Fruit fly (Drosophila melanogaster) whole organism, wandering third instar larva: ENCODE results near the gene CG11134.

Experiments
- CG32264 ChIP-seq: fragments of 200-800 bp; sonication (Bioruptor generic); optimal IDR thresholded peaks from 2 replicates; lab custom pipeline; 2016; ENCODE audit warnings: missing biosample characterization, missing genetic modification characterization
- Dif ChIP-seq: fragments of 200-275, 200-300 bp; sonication (Bioruptor generic); optimal IDR thresholded peaks from 2 replicates; lab custom pipeline; 2018; ENCODE audit warnings: missing biosample characterization, missing genetic modification characterization; ENCODE audit not compliant: partially characterized antibody
- GATAd ChIP-seq: sonication (Bioruptor generic); optimal IDR thresholded peaks from 2 replicates; lab custom pipeline; 2016; ENCODE audit warnings: missing biosample characterization, missing genetic modification characterization
- foxo ChIP-seq, 2 experiments: fragments of 200-800 bp; sonication (Bioruptor generic); optimal IDR thresholded peaks; 2 replicates in 1 of 2; 3 replicates in 1 of 2; lab custom pipeline; 2016 to 2017; ENCODE audit warnings: missing biosample characterization in 2 of 2, missing genetic modification characterization in 2 of 2
- h ChIP-seq: fragments of 200-800 bp; sonication (Bioruptor generic); optimal IDR thresholded peaks from 3 replicates; lab custom pipeline; 2016; ENCODE audit warnings: missing biosample characterization, mild to moderate bottlenecking, missing genetic modification characterization
- lola ChIP-seq: fragments of >200 bp; optimal IDR thresholded peaks from 2 replicates; lab custom pipeline; 2017; ENCODE audit warnings: missing biosample characterization, missing genetic modification characterization
- pan ChIP-seq: fragments of >200 bp; optimal IDR thresholded peaks from 2 replicates; lab custom pipeline; 2017
- sage ChIP-seq: fragments of 200-800 bp; sonication (Bioruptor generic); optimal IDR thresholded peaks from 2 replicates; lab custom pipeline; 2016; ENCODE audit warnings: missing biosample characterization, mild to moderate bottlenecking, missing genetic modification characterization
- tai ChIP-seq: sonication (Bioruptor generic); optimal IDR thresholded peaks from 2 replicates; lab custom pipeline; 2016; ENCODE audit warnings: missing biosample characterization, missing genetic modification characterization
- usp ChIP-seq: fragments of >200 bp; optimal IDR thresholded peaks from 2 replicates; lab custom pipeline; 2017; ENCODE audit warnings: missing biosample characterization, missing genetic modification characterization

- TF ChIP-seq h (GFP tag; lab: Kevin White, UChicago), result peak; percentile 74
- TF ChIP-seq GATAd (GFP tag; lab: Kevin White, UChicago), result no peak
- no peak for TF ChIP-seq sage (GFP tag; lab: Kevin White, UChicago)
- TF ChIP-seq tai (GFP tag; lab: Kevin White, UChicago), result no peak
- TF ChIP-seq Dif (GFP tag; lab: Kevin White, UChicago), result no peak
- no peak for TF ChIP-seq pan
- TF ChIP-seq lola (GFP tag; lab: Kevin White, UChicago), result no peak
- no peak for TF ChIP-seq usp (GFP tag; lab: Kevin White, UChicago)
- TF ChIP-seq foxo (GFP tag; optimal IDR thresholded peaks at IDR 0.05; lab: Kevin White, UChicago), result peak in 1 of 2 experiments; percentile 74
- TF ChIP-seq CG32264 (GFP tag; lab: Kevin White, UChicago), result no peak
These were observed 2.3 kb downstream of the CG11134 start for dm6 chrX:13740062-13740461.
